Worm (Caenorhabditis elegans): ENCODE data around the gene C25H3.16.

The C25H3.16 gene

DNA sequence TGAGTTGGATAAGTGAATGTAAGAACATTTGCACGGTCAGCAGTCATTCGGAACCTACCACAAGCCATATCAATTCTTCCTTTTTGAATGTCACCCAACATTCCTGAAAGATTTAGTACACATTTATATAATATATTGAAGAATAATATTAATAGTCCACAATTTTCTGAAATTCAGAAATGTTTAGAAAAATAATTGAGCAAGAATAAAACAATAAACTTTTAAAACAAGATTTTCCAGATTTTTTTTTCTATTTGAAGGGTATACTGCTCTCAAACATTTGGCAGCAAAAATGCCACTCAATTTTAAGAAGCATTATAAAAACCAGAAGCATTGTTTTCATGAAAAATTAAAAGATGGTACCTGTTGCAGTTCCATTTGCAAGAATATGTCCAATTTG, 29.3 kb upstream of the C25H3.16 start, which contains the start of gene F59E12.8:
Gene F59E12.8, minus strand, starts transcription at position 101 of the 400 bp plus-strand sequence.
- TF ChIP-seq mep-1 (tag; optimal IDR thresholded peaks at IDR 0.05) (no peak), nhr-2 (tag; optimal IDR thresholded peaks at IDR 0.05) (no peak), nhr-237 (tag; optimal IDR thresholded peaks at IDR 0.05) (no peak), lin-13 (tag; optimal IDR thresholded peaks at IDR 0.05) (no peak), snpc-4 (tag; optimal IDR thresholded peaks at IDR 0.05) (no peak), bed-3 (GFP tag; optimal IDR thresholded peaks at IDR 0.05) (no peak), ztf-11 (tag; optimal IDR thresholded peaks at IDR 0.05) (no peak), zip-8 (tag; optimal IDR thresholded peaks at IDR 0.05) (no peak), ces-1 (GFP tag; optimal IDR thresholded peaks at IDR 0.05) (no peak), unc-120 (tag; optimal IDR thresholded peaks at IDR 0.05; ENCODE audit: poor library complexity, severe bottlenecking) (no peak), M03D4.4 (tag; optimal IDR thresholded peaks at IDR 0.05) (no peak), sptf-1 (tag; optimal IDR thresholded peaks at IDR 0.05) (no peak), nhr-76 (tag; optimal IDR thresholded peaks at IDR 0.05) (no peak), lin-32 (GFP tag; optimal IDR thresholded peaks at IDR 0.05) (no peak), hlh-1 (tag; optimal IDR thresholded peaks at IDR 0.05) (no peak), sem-2 (GFP tag; optimal IDR thresholded peaks at IDR 0.05) (no peak)

DNA sequence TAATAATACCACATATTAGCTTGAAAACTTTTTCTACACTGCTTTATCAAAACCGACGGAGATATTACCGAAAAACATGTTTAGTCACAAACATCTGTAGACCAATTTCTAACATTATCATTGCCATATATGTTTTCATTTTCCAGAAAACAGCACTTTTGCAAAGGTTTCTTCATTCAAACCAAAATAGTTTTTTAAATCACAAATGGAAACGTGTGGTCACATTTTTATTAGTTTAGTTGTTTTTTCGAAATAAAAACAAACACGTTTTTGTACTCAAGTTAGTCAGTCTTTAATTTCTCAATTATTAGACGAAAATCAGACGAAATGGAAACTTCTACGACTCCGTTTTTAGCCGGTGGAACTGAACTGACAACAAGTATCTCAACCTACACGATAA, 28.0 kb upstream of the C25H3.16 start, which contains the start of gene F59E12.3:
Gene F59E12.3, plus strand, starts transcription at position 301 of the 400 bp plus-strand sequence.
- TF ChIP-seq nhr-12 (tag; optimal IDR thresholded peaks at IDR 0.05) (no peak), pha-4 (tag; optimal IDR thresholded peaks at IDR 0.05) (no peak), lin-13 (tag; optimal IDR thresholded peaks at IDR 0.05) (no peak), ceh-83 (GFP tag; optimal IDR thresholded peaks at IDR 0.05) (no peak)

DNA sequence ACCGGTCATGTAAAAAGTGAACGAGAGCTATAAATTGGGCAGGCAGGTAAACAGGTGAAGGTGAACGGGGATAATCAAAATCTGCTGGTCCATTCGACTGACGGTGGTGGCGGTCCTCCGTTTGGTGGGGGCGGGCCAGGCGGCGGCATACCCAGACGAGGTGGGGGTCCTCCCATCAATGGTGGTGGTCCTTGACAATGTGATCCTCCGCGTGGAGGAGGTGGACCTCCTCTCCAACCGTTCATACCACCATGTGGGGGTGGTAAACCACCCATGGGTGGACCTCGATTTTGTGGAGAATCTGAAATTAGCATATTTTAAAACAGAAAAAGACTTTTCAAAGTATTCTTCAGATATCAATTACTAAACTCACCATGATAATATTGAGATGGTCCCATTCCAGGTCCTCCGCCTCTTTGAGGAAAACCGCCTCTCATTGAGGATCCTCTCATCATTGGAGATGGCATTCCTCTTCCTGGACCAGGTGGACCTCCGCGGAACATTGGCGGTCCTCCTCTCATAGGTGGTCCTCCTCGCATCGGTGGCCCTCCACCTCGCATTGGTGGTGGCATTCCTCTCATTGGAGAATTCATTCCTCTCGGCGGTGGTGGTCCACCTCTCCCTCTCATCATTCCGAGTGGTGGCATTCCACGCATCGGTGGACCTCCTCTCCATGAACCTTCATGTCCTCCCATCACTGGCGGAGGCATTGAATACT, 25.6 kb upstream of the C25H3.16 start:
- no peak for TF ChIP-seq sem-2 (GFP tag; optimal IDR thresholded peaks at IDR 0.05)
- TF ChIP-seq nhr-76 (tag; optimal IDR thresholded peaks at IDR 0.05), result no peak
- no peak for TF ChIP-seq elt-3 (tag; optimal IDR thresholded peaks at IDR 0.05)
- TF ChIP-seq lin-32 (GFP tag; optimal IDR thresholded peaks at IDR 0.05), result no peak
- no peak for TF ChIP-seq ces-1 (GFP tag; optimal IDR thresholded peaks at IDR 0.05)
- no peak for TF ChIP-seq ceh-43 (GFP tag; optimal IDR thresholded peaks at IDR 0.05)
- no peak for TF ChIP-seq mls-2 (tag; optimal IDR thresholded peaks at IDR 0.05)

DNA sequence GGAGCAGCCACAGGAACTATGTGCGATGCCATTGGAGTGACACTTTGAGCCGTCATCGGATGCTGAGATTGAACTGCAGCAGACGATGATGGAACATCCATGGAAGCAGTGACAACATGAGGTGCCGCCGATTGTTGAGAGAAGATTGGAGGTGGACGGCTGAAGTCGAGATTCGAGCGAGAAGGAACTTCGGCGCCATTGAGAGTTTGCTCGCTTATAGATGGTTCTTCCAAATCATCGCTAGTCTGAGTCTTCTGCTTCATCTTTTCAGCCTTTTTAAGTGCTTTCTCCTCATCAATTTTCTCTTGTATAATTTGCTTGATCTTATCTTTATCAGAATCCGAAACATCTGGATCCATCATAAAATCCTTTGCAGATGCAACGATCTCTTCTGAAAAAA, 24.0 kb upstream of the C25H3.16 start:
- TF ChIP-seq ztf-11 (tag; optimal IDR thresholded peaks at IDR 0.05) (no peak), nhr-237 (tag; optimal IDR thresholded peaks at IDR 0.05) (no peak), mep-1 (tag; optimal IDR thresholded peaks at IDR 0.05) (no peak), ham-2 (GFP tag; optimal IDR thresholded peaks at IDR 0.05) (no peak), drap-1 (GFP tag; optimal IDR thresholded peaks at IDR 0.05) (no peak), elt-1 (tag; optimal IDR thresholded peaks at IDR 0.05; ENCODE audit: borderline replicate concordance, insufficient read depth) (no peak), sem-2 (GFP tag; optimal IDR thresholded peaks at IDR 0.05) (no peak), nhr-12 (tag; optimal IDR thresholded peaks at IDR 0.05) (no peak), tbx-8 (GFP tag; optimal IDR thresholded peaks at IDR 0.05) (no peak)

ce11 chrII:5646942-5647341, 19.1 kb upstream of the C25H3.16 start, which contains the start of gene F59E12.9:
TSS of gene F59E12.9 (minus strand) at chrII:5647042.
- no peak for TF ChIP-seq ham-2 (GFP tag; optimal IDR thresholded peaks at IDR 0.05)
- no peak for TF ChIP-seq nhr-28 (tag; optimal IDR thresholded peaks at IDR 0.05)
- TF ChIP-seq flh-1 (GFP tag; optimal IDR thresholded peaks at IDR 0.05), result no peak
- no peak for TF ChIP-seq nhr-12 (tag; optimal IDR thresholded peaks at IDR 0.05)
- TF ChIP-seq ceh-39 (tag; optimal IDR thresholded peaks at IDR 0.05), result no peak
- no peak for TF ChIP-seq ztf-11 (tag; optimal IDR thresholded peaks at IDR 0.05)

ce11 chrII:5648272-5648671, 17.8 kb upstream of the C25H3.16 start, which contains the start of gene ddl-1:
TSS of gene ddl-1 (minus strand) at chrII:5648372.
- no peak for TF ChIP-seq tbx-8 (GFP tag; optimal IDR thresholded peaks at IDR 0.05)

Measured in whole organism, mixed stage, embryonic.